Worm (Caenorhabditis elegans) whole organism, L2 larva: Measurements from ENCODE around the gene VY10G11R.1.

ENCODE experiments used
- R02D3.7 ChIP-seq: fragments of 150-350 bp; optimal IDR thresholded peaks from 2 replicates; lab custom pipeline; 2014; ENCODE audit warnings: missing biosample characterization, missing genetic modification characterization
- alr-1 ChIP-seq: fragments of 150-350 bp; optimal IDR thresholded peaks from 2 replicates; lab custom pipeline; 2014; ENCODE audit warnings: missing biosample characterization, missing genetic modification characterization
- ama-1 ChIP-seq: fragments of 150-350 bp; optimal IDR thresholded peaks from 2 replicates; lab custom pipeline; 2018; ENCODE audit warnings: inconsistent platforms
- egl-27 ChIP-seq: sonication (generic microtip); optimal IDR thresholded peaks from 3 replicates; lab custom pipeline; 2017; ENCODE audit warnings: missing biosample characterization, missing genetic modification reagents, missing genetic modification characterization
- lin-39 ChIP-seq: fragments of 150-350 bp; optimal IDR thresholded peaks from 2 replicates; lab custom pipeline; 2014; ENCODE audit warnings: missing biosample characterization, missing genetic modification reagents, missing genetic modification characterization
- nhr-237 ChIP-seq: fragments of 150-350 bp; optimal IDR thresholded peaks from 2 replicates; lab custom pipeline; 2014; ENCODE audit warnings: missing biosample characterization, missing genetic modification characterization
- nhr-6 ChIP-seq: fragments of 150-350 bp; optimal IDR thresholded peaks from 2 replicates; lab custom pipeline; 2014; ENCODE audit warnings: missing biosample characterization, missing genetic modification characterization
- unc-55 ChIP-seq: fragments of 150-350 bp; sonication (generic microtip); optimal IDR thresholded peaks from 3 replicates; lab custom pipeline; 2014; ENCODE audit warnings: missing biosample characterization, missing genetic modification reagents, missing genetic modification characterization
- ztf-11 ChIP-seq: sonication (generic microtip); optimal IDR thresholded peaks from 2 replicates; lab custom pipeline; 2017; ENCODE audit warnings: missing biosample characterization, missing genetic modification characterization

- TF ChIP-seq unc-55 (GFP tag; lab: Kevin White, UChicago) (no peak), lin-39 (no peak), nhr-237 (tag; lab: Kevin White, UChicago) (no peak), egl-27 (tag; lab: Kevin White, UChicago) (no peak), ztf-11 (no peak), nhr-6 (tag; lab: Kevin White, UChicago) (no peak), ama-1 (lab: Kevin White, UChicago) (no peak), R02D3.7 (tag; lab: Kevin White, UChicago) (no peak), alr-1 (tag; lab: Kevin White, UChicago) (no peak)
Observed at ce11 chrIV:16503590-16504217, 32.9 kb upstream of the VY10G11R.1 start.
